Worm (Caenorhabditis elegans) whole organism, young adult: ENCODE data around the gene kin-20.

Experiments
- B0261.1 ChIP-seq: sonication (generic microtip); optimal IDR thresholded peaks from 2 replicates; lab custom pipeline; 2016; ENCODE audit warnings: mild to moderate bottlenecking, missing genetic modification characterization, moderate library complexity, missing compliant biosample characterization
- F22D6.2 ChIP-seq: sonication (generic microtip); optimal IDR thresholded peaks from 2 replicates; lab custom pipeline; 2016; ENCODE audit warnings: mild to moderate bottlenecking, missing genetic modification characterization, missing compliant biosample characterization
- F23B12.7 ChIP-seq: sonication (generic microtip); optimal IDR thresholded peaks from 2 replicates; lab custom pipeline; 2017; ENCODE audit warnings: missing genetic modification characterization, mild to moderate bottlenecking, missing compliant biosample characterization, antibody characterized with exemption, moderate library complexity; ENCODE audit not compliant: insufficient read depth
- F37B4.10 ChIP-seq: fragments of 200-800 bp; sonication (Bioruptor generic); IDR thresholded peaks from 2 replicates; pipeline ENCODE4 v1.3.6; 2022; ENCODE audit warnings: missing genetic modification characterization, missing compliant biosample characterization
- F52B5.7 ChIP-seq: sonication (generic microtip); optimal IDR thresholded peaks from 2 replicates; lab custom pipeline; 2016; ENCODE audit warnings: mild to moderate bottlenecking, missing genetic modification characterization, missing compliant biosample characterization
- T26A5.8 ChIP-seq: sonication (generic microtip); optimal IDR thresholded peaks from 2 replicates; lab custom pipeline; 2016; ENCODE audit warnings: missing genetic modification characterization, missing compliant biosample characterization
- Y53F4B.3 ChIP-seq: fragments of 200-800 bp; sonication (Bioruptor generic); IDR thresholded peaks from 2 replicates; pipeline ENCODE4 v1.3.6; 2022; ENCODE audit warnings: missing genetic modification reagents, missing genetic modification characterization, missing compliant biosample characterization
- Y79H2A.3 ChIP-seq: fragments of 200-800 bp; sonication (Bioruptor generic); conservative IDR thresholded peaks from 2 replicates; pipeline ENCODE4 v1.3.6; 2022; ENCODE audit warnings: missing genetic modification reagents, missing genetic modification characterization, missing compliant biosample characterization
- Y95B8A.8 ChIP-seq: fragments of 200-800 bp; sonication (Bioruptor generic); IDR thresholded peaks from 2 replicates; pipeline ENCODE4 v1.3.6; 2022; ENCODE audit warnings: missing genetic modification reagents, missing genetic modification characterization, missing compliant biosample characterization
- ZK185.1 ChIP-seq: sonication (generic microtip); optimal IDR thresholded peaks from 2 replicates; lab custom pipeline; 2016; ENCODE audit warnings: mild to moderate bottlenecking, missing genetic modification characterization, missing compliant biosample characterization; ENCODE audit not compliant: poor library complexity, severe bottlenecking
- atf-7 ChIP-seq: sonication (generic microtip); optimal IDR thresholded peaks from 2 replicates; lab custom pipeline; 2017; ENCODE audit warnings: mild to moderate bottlenecking, missing genetic modification characterization, missing compliant biosample characterization
- athp-1 ChIP-seq: sonication (generic microtip); optimal IDR thresholded peaks from 2 replicates; lab custom pipeline; 2017; ENCODE audit warnings: mild to moderate bottlenecking, missing genetic modification characterization, missing compliant biosample characterization
- attf-3 ChIP-seq: fragments of 200-800 bp; sonication (Bioruptor generic); conservative IDR thresholded peaks from 2 replicates; pipeline ENCODE4 v1.3.6; 2022; ENCODE audit warnings: missing genetic modification reagents, missing genetic modification characterization, missing compliant biosample characterization
- attf-6 ChIP-seq: fragments of 200-800 bp; sonication (Bioruptor generic); IDR thresholded peaks from 2 replicates; pipeline ENCODE4 v1.3.6; 2022; ENCODE audit warnings: missing genetic modification reagents, missing genetic modification characterization, missing compliant biosample characterization
- cebp-1 ChIP-seq, 2 experiments: fragments of 200-800 bp in 1 of 2; sonication (Bioruptor generic) in 1 of 2; sonication (generic microtip) in 1 of 2; IDR thresholded peaks in 1 of 2; optimal IDR thresholded peaks in 1 of 2; 2 replicates each; pipeline versions ENCODE4 v1.3.6 to Lab custom; 2017 to 2022; ENCODE audit warnings: missing compliant biosample characterization in 2 of 2, missing genetic modification characterization in 2 of 2, mild to moderate bottlenecking in 1 of 2, missing genetic modification reagents in 1 of 2, moderate library complexity in 1 of 2
- ceh-27 ChIP-seq: fragments of 200-800 bp; sonication (Bioruptor generic); optimal IDR thresholded peaks from 2 replicates; lab custom pipeline; 2018; ENCODE audit warnings: mild to moderate bottlenecking, missing genetic modification characterization, moderate library complexity, missing compliant biosample characterization
- ceh-58 ChIP-seq: fragments of 200-800 bp; sonication (Bioruptor generic); IDR thresholded peaks from 2 replicates; pipeline ENCODE4 v1.3.6; 2022; ENCODE audit warnings: missing genetic modification characterization, missing compliant biosample characterization
- ceh-91 ChIP-seq: fragments of 200-800 bp; sonication (Bioruptor generic); IDR thresholded peaks from 2 replicates; pipeline ENCODE4 v1.3.6; 2022; ENCODE audit warnings: missing genetic modification reagents, missing genetic modification characterization, missing compliant biosample characterization
- dox-1 ChIP-seq: fragments of 200-800 bp; sonication (Bioruptor generic); IDR thresholded peaks from 2 replicates; pipeline ENCODE4 v1.3.6; 2022; ENCODE audit warnings: missing genetic modification reagents, missing genetic modification characterization, missing compliant biosample characterization
- egl-18 ChIP-seq: fragments of 200-800 bp; sonication (Bioruptor generic); IDR thresholded peaks from 2 replicates; pipeline ENCODE4 v1.3.6; 2022; ENCODE audit warnings: missing genetic modification reagents, missing genetic modification characterization, missing compliant biosample characterization
- egl-44 ChIP-seq: fragments of 200-800 bp; sonication (Bioruptor generic); IDR thresholded peaks from 2 replicates; pipeline ENCODE4 v1.3.6; 2022; ENCODE audit warnings: missing genetic modification reagents, missing genetic modification characterization, missing compliant biosample characterization
- egrh-3 ChIP-seq: fragments of 200-800 bp; sonication (Bioruptor generic); IDR thresholded peaks from 2 replicates; pipeline ENCODE4 v1.3.6; 2022; ENCODE audit warnings: missing genetic modification reagents, missing genetic modification characterization, missing compliant biosample characterization
- him-1 ChIP-seq: sonication (generic microtip); optimal IDR thresholded peaks from 2 replicates; lab custom pipeline; 2016; ENCODE audit warnings: missing genotype, missing genetic modification reagents, missing genetic modification characterization, missing compliant biosample characterization
- hmg-1.2 ChIP-seq: fragments of 200-800 bp; sonication (Bioruptor generic); IDR thresholded peaks from 2 replicates; pipeline ENCODE4 v1.3.6; 2022; ENCODE audit warnings: missing genetic modification reagents, missing genetic modification characterization, missing compliant biosample characterization
- let-607 ChIP-seq, 2 experiments: fragments of 200-800 bp in 1 of 2; sonication (Bioruptor generic) in 1 of 2; sonication (generic microtip) in 1 of 2; optimal IDR thresholded peaks; 2 replicates each; lab custom pipeline; 2016 to 2018; ENCODE audit warnings: mild to moderate bottlenecking in 2 of 2, missing compliant biosample characterization in 2 of 2, missing genetic modification characterization in 2 of 2, moderate library complexity in 2 of 2, missing genotype in 1 of 2
- lin-26 ChIP-seq: fragments of 200-800 bp; sonication (Bioruptor generic); IDR thresholded peaks from 2 replicates; pipeline ENCODE4 v1.3.6; 2022; ENCODE audit warnings: missing genetic modification reagents, missing genetic modification characterization, missing compliant biosample characterization
- lin-35 ChIP-seq, 3 experiments: fragments of 150-350 bp in 2 of 3; sonication (generic microtip) in 1 of 3; optimal IDR thresholded peaks; 2 replicates each; lab custom pipeline; 2014 to 2018; ENCODE audit warnings: missing biosample characterization in 3 of 3, missing genetic modification characterization in 3 of 3, missing genetic modification reagents in 3 of 3
- lin-40 ChIP-seq: sonication (generic microtip); optimal IDR thresholded peaks from 2 replicates; lab custom pipeline; 2016; ENCODE audit warnings: missing genetic modification characterization, mild to moderate bottlenecking, missing compliant biosample characterization, missing genotype, missing genetic modification reagents
- lir-1 ChIP-seq: fragments of 200-800 bp; sonication (Bioruptor generic); conservative IDR thresholded peaks from 2 replicates; pipeline ENCODE4 v1.3.6; 2022; ENCODE audit warnings: missing genetic modification reagents, missing genetic modification characterization, missing compliant biosample characterization
- lsy-27 ChIP-seq: sonication (generic microtip); optimal IDR thresholded peaks from 2 replicates; lab custom pipeline; 2017; ENCODE audit warnings: missing genetic modification characterization, mild to moderate bottlenecking, missing compliant biosample characterization, antibody characterized with exemption, missing genotype, borderline replicate concordance; ENCODE audit not compliant: insufficient read depth
- madf-3 ChIP-seq: fragments of 200-800 bp; sonication (Bioruptor generic); IDR thresholded peaks from 2 replicates; pipeline ENCODE4 v1.3.6; 2022; ENCODE audit warnings: missing genetic modification reagents, missing genetic modification characterization, missing compliant biosample characterization
- mcd-1 ChIP-seq: fragments of 200-800 bp; sonication (Bioruptor generic); IDR thresholded peaks from 2 replicates; pipeline ENCODE4 v1.3.6; 2022; ENCODE audit warnings: missing genetic modification reagents, missing genetic modification characterization, missing compliant biosample characterization
- mel-28 ChIP-seq: sonication (generic microtip); optimal IDR thresholded peaks from 2 replicates; lab custom pipeline; 2016; ENCODE audit warnings: borderline replicate concordance, mild to moderate bottlenecking, missing genetic modification characterization, missing compliant biosample characterization
- nfya-1 ChIP-seq: sonication (generic microtip); optimal IDR thresholded peaks from 2 replicates; lab custom pipeline; 2017; ENCODE audit warnings: antibody characterized with exemption, missing compliant biosample characterization, missing genetic modification characterization, borderline replicate concordance; ENCODE audit not compliant: insufficient read depth
- nfya-2 ChIP-seq: fragments of 200-800 bp; sonication (Bioruptor generic); IDR thresholded peaks from 2 replicates; pipeline ENCODE4 v1.3.6; 2022; ENCODE audit warnings: missing genetic modification reagents, missing genetic modification characterization, missing compliant biosample characterization
- nhr-27 ChIP-seq: fragments of 200-800 bp; sonication (Bioruptor generic); optimal IDR thresholded peaks from 2 replicates; lab custom pipeline; 2018; ENCODE audit warnings: mild to moderate bottlenecking, missing genetic modification characterization, moderate library complexity, missing compliant biosample characterization
- pbrm-1 ChIP-seq: fragments of 200-800 bp; sonication (Bioruptor generic); IDR thresholded peaks from 2 replicates; pipeline ENCODE4 v1.3.6; 2022; ENCODE audit warnings: missing genetic modification reagents, missing genetic modification characterization, missing compliant biosample characterization
- pha-4 ChIP-seq: fragments of 150-350 bp; sonication (generic microtip); optimal IDR thresholded peaks from 2 replicates; lab custom pipeline; 2014; ENCODE audit warnings: missing biosample characterization, missing genetic modification reagents, missing genetic modification characterization
- rcor-1 ChIP-seq: fragments of 200-800 bp; sonication (Bioruptor generic); IDR thresholded peaks from 2 replicates; pipeline ENCODE4 v1.3.6; 2022; ENCODE audit warnings: missing genetic modification reagents, missing genetic modification characterization, missing compliant biosample characterization
- snpc-1.3 ChIP-seq: sonication (generic microtip); optimal IDR thresholded peaks from 2 replicates; lab custom pipeline; 2017; ENCODE audit warnings: missing genetic modification characterization, mild to moderate bottlenecking, missing compliant biosample characterization, antibody characterized with exemption, moderate library complexity, missing genotype, missing genetic modification reagents; ENCODE audit not compliant: insufficient read depth
- somi-1 ChIP-seq: fragments of 200-800 bp; sonication (Bioruptor generic); optimal IDR thresholded peaks from 2 replicates; lab custom pipeline; 2018; ENCODE audit warnings: mild to moderate bottlenecking, missing genetic modification characterization, missing compliant biosample characterization
- zfh-2 ChIP-seq: fragments of 200-800 bp; sonication (Bioruptor generic); conservative IDR thresholded peaks from 2 replicates; pipeline ENCODE4 v1.3.6; 2022; ENCODE audit warnings: missing genetic modification reagents, missing genetic modification characterization, missing compliant biosample characterization
- ztf-25 ChIP-seq: fragments of 200-800 bp; sonication (Bioruptor generic); IDR thresholded peaks from 2 replicates; pipeline ENCODE4 v1.3.6; 2022; ENCODE audit warnings: missing genetic modification reagents, missing genetic modification characterization, missing compliant biosample characterization
- ztf-6 ChIP-seq: fragments of 200-800 bp; sonication (Bioruptor generic); IDR thresholded peaks from 2 replicates; pipeline ENCODE4 v1.3.6; 2022; ENCODE audit warnings: missing genetic modification reagents, missing genetic modification characterization, missing compliant biosample characterization

The kin-20 gene

ce11 chrX:15274079-15274478 is 3.5 kb downstream of the kin-20 start:
- TF ChIP-seq nfya-1 (tag; lab: Kevin White, UChicago) (no peak), ceh-27 (GFP tag; lab: Kevin White, UChicago) (peak; percentile 8), F23B12.7 (tag; lab: Kevin White, UChicago) (no peak), atf-7 (tag; lab: Kevin White, UChicago) (no peak), ztf-25 (GFP tag; lab: Robert Waterston, UW) (no peak), Y95B8A.8 (GFP tag; lab: Robert Waterston, UW) (no peak), mcd-1 (GFP tag; lab: Robert Waterston, UW) (no peak), nfya-2 (no peak), mel-28 (tag; lab: Kevin White, UChicago) (no peak), hmg-1.2 (GFP tag; lab: Robert Waterston, UW) (no peak; the same call in 1 of the 2 replicates), F37B4.10 (no peak), ceh-58 (GFP tag; lab: Robert Waterston, UW) (no peak), lin-35 (GFP tag; optimal IDR thresholded peaks at IDR 0.05; lab: Kevin White, UChicago) (no peak), lin-40 (peak; percentile 42), cebp-1 (GFP tag; IDR thresholded peaks at IDR 0.05; lab: Robert Waterston, UW) (no peak), cebp-1 (tag; optimal IDR thresholded peaks at IDR 0.05; lab: Kevin White, UChicago) (peak; percentile 50), rcor-1 (no peak), pha-4 (no peak), lin-26 (GFP tag; lab: Robert Waterston, UW) (no peak), T26A5.8 (tag; lab: Kevin White, UChicago) (no peak), athp-1 (tag; lab: Kevin White, UChicago) (no peak), ztf-6 (GFP tag; lab: Robert Waterston, UW) (no peak), somi-1 (GFP tag; lab: Kevin White, UChicago) (peak; percentile 60), nhr-27 (no peak), let-607 (tag; optimal IDR thresholded peaks at IDR 0.05; lab: Kevin White, UChicago) (no peak), ZK185.1 (tag; lab: Kevin White, UChicago) (no peak), F22D6.2 (tag; lab: Kevin White, UChicago) (no peak), dox-1 (GFP tag; lab: Robert Waterston, UW) (peak; percentile 18; the same call in 1 of the 2 replicates), egl-44 (GFP tag; lab: Robert Waterston, UW) (no peak), madf-3 (GFP tag; lab: Robert Waterston, UW) (0 out of 2 replicates have a peak, but pooled peaks have one; percentile 41), lir-1 (GFP tag; lab: Robert Waterston, UW) (no peak), pbrm-1 (GFP tag; lab: Robert Waterston, UW) (no peak), egrh-3 (GFP tag; lab: Robert Waterston, UW) (peak; percentile 72; the same call in 1 of the 2 replicates), Y79H2A.3 (GFP tag; lab: Robert Waterston, UW) (no peak), him-1 (tag; lab: Kevin White, UChicago) (no peak), Y53F4B.3 (no peak), attf-6 (no peak), egl-18 (GFP tag; lab: Robert Waterston, UW) (no peak), zfh-2 (GFP tag; lab: Robert Waterston, UW) (peak; percentile 74), ceh-91 (GFP tag; lab: Robert Waterston, UW) (no peak), B0261.1 (tag; lab: Kevin White, UChicago) (no peak), attf-3 (GFP tag; lab: Robert Waterston, UW) (no peak), F52B5.7 (tag; lab: Kevin White, UChicago) (no peak), snpc-1.3 (tag; lab: Kevin White, UChicago) (no peak), lsy-27 (tag; lab: Kevin White, UChicago) (no peak)
